Worm (Caenorhabditis elegans): ENCODE data around the gene tkt-1.

The tkt-1 gene

ce11 chrIV:10261061-10261460 lies 17.6 kb downstream of the tkt-1 start:
- TF ChIP-seq dao-5 (tag; optimal IDR thresholded peaks at IDR 0.05) (no peak), him-1 (tag; optimal IDR thresholded peaks at IDR 0.05) (no peak), W03F9.2 (tag; optimal IDR thresholded peaks at IDR 0.05) (no peak)

ce11 chrIV:10269137-10269933 lies 25.9 kb downstream of the tkt-1 start, which contains the start of the genes nspd-7 and Y43C5A.2:
Gene nspd-7 (minus strand): TSS chrIV:10269187.
Gene Y43C5A.2 (plus strand): TSS chrIV:10269883.
- TF ChIP-seq W03F9.2 (tag; optimal IDR thresholded peaks at IDR 0.05) (no peak), him-1 (tag; optimal IDR thresholded peaks at IDR 0.05) (no peak), dao-5 (tag; optimal IDR thresholded peaks at IDR 0.05) (no peak)

- no peak for TF ChIP-seq him-1 (tag; optimal IDR thresholded peaks at IDR 0.05)
- TF ChIP-seq W03F9.2 (tag; optimal IDR thresholded peaks at IDR 0.05): no peak
- no peak for TF ChIP-seq dao-5 (tag; optimal IDR thresholded peaks at IDR 0.05)
Measured at ce11 chrIV:10273360-10273759, 29.9 kb downstream of the tkt-1 start.

- TF ChIP-seq him-1 (tag; optimal IDR thresholded peaks at IDR 0.05): no peak
- no peak for TF ChIP-seq dao-5 (tag; optimal IDR thresholded peaks at IDR 0.05)
- no peak for TF ChIP-seq W03F9.2 (tag; optimal IDR thresholded peaks at IDR 0.05)
Measured at ce11 chrIV:10273781-10274313, 30.4 kb downstream of the tkt-1 start, which contains the start of gene Y43C5A.3. Gene Y43C5A.3 (plus strand): TSS chrIV:10274036.

- TF ChIP-seq him-1 (tag; optimal IDR thresholded peaks at IDR 0.05): no peak
- no peak for TF ChIP-seq dao-5 (tag; optimal IDR thresholded peaks at IDR 0.05)
- no peak for TF ChIP-seq W03F9.2 (tag; optimal IDR thresholded peaks at IDR 0.05)
Measured at ce11 chrIV:10275050-10275449, 31.6 kb downstream of the tkt-1 start.

ce11 chrIV:10276960-10277359 lies 33.5 kb downstream of the tkt-1 start, which contains the start of gene Y43C5A.7:
Gene Y43C5A.7 (plus strand): TSS chrIV:10277260.
- TF ChIP-seq dao-5 (tag; optimal IDR thresholded peaks at IDR 0.05) (no peak), W03F9.2 (tag; optimal IDR thresholded peaks at IDR 0.05) (no peak), him-1 (tag; optimal IDR thresholded peaks at IDR 0.05) (no peak)

ce11 chrIV:10277716-10278115 lies 34.3 kb downstream of the tkt-1 start, which contains the start of gene Y43C5A.4:
Gene Y43C5A.4 (plus strand): TSS chrIV:10278016.
- TF ChIP-seq dao-5 (tag; optimal IDR thresholded peaks at IDR 0.05) (no peak), him-1 (tag; optimal IDR thresholded peaks at IDR 0.05) (no peak), W03F9.2 (tag; optimal IDR thresholded peaks at IDR 0.05) (no peak)

ce11 chrIV:10281482-10281881 lies 38.1 kb downstream of the tkt-1 start, which contains the start of gene thk-1:
Gene thk-1 (minus strand): TSS chrIV:10281582.
- TF ChIP-seq W03F9.2 (tag; optimal IDR thresholded peaks at IDR 0.05): no peak
- no peak for TF ChIP-seq him-1 (tag; optimal IDR thresholded peaks at IDR 0.05)
- no peak for TF ChIP-seq dao-5 (tag; optimal IDR thresholded peaks at IDR 0.05)

ce11 chrIV:10284194-10284910 lies 40.9 kb downstream of the tkt-1 start, which contains the start of gene rad-51:
Gene rad-51 (minus strand): TSS chrIV:10284244.
- TF ChIP-seq him-1 (tag; optimal IDR thresholded peaks at IDR 0.05) (no peak), W03F9.2 (tag; optimal IDR thresholded peaks at IDR 0.05) (no peak), dao-5 (tag; optimal IDR thresholded peaks at IDR 0.05) (no peak)

- no peak for TF ChIP-seq dao-5 (tag; optimal IDR thresholded peaks at IDR 0.05)
- TF ChIP-seq him-1 (tag; optimal IDR thresholded peaks at IDR 0.05): no peak
- TF ChIP-seq W03F9.2 (tag; optimal IDR thresholded peaks at IDR 0.05): no peak
Measured at ce11 chrIV:10285328-10285727, 41.9 kb downstream of the tkt-1 start.

ce11 chrIV:10286655-10287054 lies 43.2 kb downstream of the tkt-1 start, which contains the start of gene ebax-1:
Gene ebax-1 (plus strand): TSS chrIV:10286955.
- TF ChIP-seq W03F9.2 (tag; optimal IDR thresholded peaks at IDR 0.05) (no peak), him-1 (tag; optimal IDR thresholded peaks at IDR 0.05) (no peak), dao-5 (tag; optimal IDR thresholded peaks at IDR 0.05) (no peak)

ce11 chrIV:10288575-10288974 lies 45.2 kb downstream of the tkt-1 start:
- TF ChIP-seq dao-5 (tag; optimal IDR thresholded peaks at IDR 0.05) (no peak), W03F9.2 (tag; optimal IDR thresholded peaks at IDR 0.05) (no peak), him-1 (tag; optimal IDR thresholded peaks at IDR 0.05) (no peak)

- TF ChIP-seq him-1 (tag; optimal IDR thresholded peaks at IDR 0.05): no peak
- no peak for TF ChIP-seq dao-5 (tag; optimal IDR thresholded peaks at IDR 0.05)
- no peak for TF ChIP-seq W03F9.2 (tag; optimal IDR thresholded peaks at IDR 0.05)
Measured at ce11 chrIV:10294030-10294429, 50.6 kb downstream of the tkt-1 start, which contains the start of gene R09E10.6. Gene R09E10.6 (minus strand): TSS chrIV:10294130.
